Worm (Caenorhabditis elegans): ENCODE results near the gene F21D9.8.

DNA sequence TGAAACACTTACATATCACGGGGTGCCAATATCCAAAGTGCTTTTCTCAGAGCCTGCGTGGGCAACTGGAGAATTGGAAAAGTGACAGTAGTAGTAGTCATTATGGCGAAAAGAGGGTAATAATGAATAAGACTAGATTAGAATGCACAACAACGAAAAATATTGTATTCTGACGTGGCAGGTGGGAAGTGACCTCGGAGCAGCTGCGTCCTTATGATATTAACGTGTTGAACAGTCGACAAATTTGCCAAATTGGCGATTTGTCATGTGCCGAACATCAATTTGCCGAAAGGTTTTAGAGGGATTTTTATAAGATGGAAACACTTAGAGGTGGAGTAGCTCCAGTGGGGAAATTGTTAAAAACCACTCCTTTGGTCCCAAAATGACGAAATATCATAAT lies 28.8 kb downstream of the F21D9.8 start, which contains the start of gene str-81:
- no peak for TF ChIP-seq him-1 (tag; optimal IDR thresholded peaks at IDR 0.05)
- no peak for TF ChIP-seq W03F9.2 (tag; optimal IDR thresholded peaks at IDR 0.05)
